Worm (Caenorhabditis elegans) whole organism, L3 larva: ENCODE measurements around the gene oac-29.

Experiments used
- R02D3.7 ChIP-seq: fragments of 150-350 bp; optimal IDR thresholded peaks from 2 replicates; lab custom pipeline; 2014; ENCODE audit warnings: missing biosample characterization, missing genetic modification characterization
- ZK546.5 ChIP-seq: sonication (generic microtip); optimal IDR thresholded peaks from 2 replicates; lab custom pipeline; 2017; ENCODE audit warnings: missing biosample characterization, missing genetic modification characterization
- aly-2 ChIP-seq: fragments of 150-350 bp; optimal IDR thresholded peaks from 2 replicates; lab custom pipeline; 2014; ENCODE audit warnings: missing biosample characterization, missing genetic modification characterization
- ama-1 ChIP-seq: fragments of 150-350 bp; optimal IDR thresholded peaks from 2 replicates; lab custom pipeline; 2018
- ceh-16 ChIP-seq: sonication (generic microtip); optimal IDR thresholded peaks from 2 replicates; lab custom pipeline; 2017; ENCODE audit warnings: missing biosample characterization, missing genetic modification characterization
- ceh-82 ChIP-seq: fragments of 150-350 bp; optimal IDR thresholded peaks from 2 replicates; lab custom pipeline; 2014; ENCODE audit warnings: missing biosample characterization, missing genetic modification characterization
- ceh-9 ChIP-seq: sonication (generic microtip); optimal IDR thresholded peaks from 2 replicates; lab custom pipeline; 2018; ENCODE audit warnings: missing biosample characterization, missing genetic modification characterization
- egl-27 ChIP-seq: sonication (generic microtip); optimal IDR thresholded peaks from 4 replicates; lab custom pipeline; 2017; ENCODE audit warnings: missing biosample characterization, missing genetic modification reagents, missing genetic modification characterization
- egl-5 ChIP-seq: fragments of 150-350 bp; optimal IDR thresholded peaks from 2 replicates; lab custom pipeline; 2017; ENCODE audit warnings: missing biosample characterization, missing genetic modification reagents, missing genetic modification characterization, inconsistent platforms
- elt-1 ChIP-seq: fragments of 150-350 bp; optimal IDR thresholded peaks from 2 replicates; lab custom pipeline; 2014; ENCODE audit warnings: missing biosample characterization, missing genetic modification characterization
- elt-2 ChIP-seq: sonication (generic microtip); optimal IDR thresholded peaks from 2 replicates; lab custom pipeline; 2016; ENCODE audit warnings: missing genetic modification reagents, mild to moderate bottlenecking, missing genetic modification characterization, missing compliant biosample characterization
- elt-3 ChIP-seq, 3 experiments: fragments of 150-350 bp in 1 of 3; sonication (generic microtip) in 2 of 3; optimal IDR thresholded peaks; 2 replicates in 2 of 3; 4 replicates in 1 of 3; lab custom pipeline; 2014 to 2017; ENCODE audit warnings: missing biosample characterization in 3 of 3, missing genetic modification characterization in 3 of 3
- eor-1 ChIP-seq, 2 experiments: fragments of 150-350 bp; optimal IDR thresholded peaks; 2 replicates each; lab custom pipeline; 2014 to 2018; ENCODE audit warnings: missing biosample characterization in 2 of 2, missing genetic modification characterization in 2 of 2
- fkh-10 ChIP-seq: sonication (generic microtip); optimal IDR thresholded peaks from 2 replicates; lab custom pipeline; 2017; ENCODE audit warnings: missing biosample characterization, missing genetic modification reagents, missing genetic modification characterization
- fos-1 ChIP-seq: fragments of 150-350 bp; optimal IDR thresholded peaks from 2 replicates; lab custom pipeline; 2014; ENCODE audit warnings: missing biosample characterization, missing genetic modification characterization
- hmg-11 ChIP-seq: sonication (generic microtip); optimal IDR thresholded peaks from 2 replicates; lab custom pipeline; 2016; ENCODE audit warnings: missing genetic modification characterization, missing compliant biosample characterization
- jun-1 ChIP-seq: fragments of 150-350 bp; optimal IDR thresholded peaks from 2 replicates; lab custom pipeline; 2014; ENCODE audit warnings: missing biosample characterization, missing genetic modification reagents, missing genetic modification characterization
- lin-15B ChIP-seq: fragments of 150-350 bp; optimal IDR thresholded peaks from 2 replicates; lab custom pipeline; 2014; ENCODE audit warnings: missing biosample characterization, missing genetic modification characterization
- lin-39 ChIP-seq: fragments of 150-350 bp; optimal IDR thresholded peaks from 2 replicates; lab custom pipeline; 2018; ENCODE audit warnings: missing biosample characterization, missing genetic modification reagents, missing genetic modification characterization
- mdl-1 ChIP-seq: fragments of 150-350 bp; optimal IDR thresholded peaks from 2 replicates; lab custom pipeline; 2014; ENCODE audit warnings: missing biosample characterization, missing genetic modification characterization
- nhr-11 ChIP-seq: fragments of 150-350 bp; optimal IDR thresholded peaks from 2 replicates; lab custom pipeline; 2014; ENCODE audit warnings: missing biosample characterization, missing genetic modification characterization
- nhr-12 ChIP-seq: fragments of 150-350 bp; optimal IDR thresholded peaks from 2 replicates; lab custom pipeline; 2014; ENCODE audit warnings: missing biosample characterization, missing genetic modification characterization
- nhr-23 ChIP-seq: fragments of 150-350 bp; optimal IDR thresholded peaks from 2 replicates; lab custom pipeline; 2014; ENCODE audit warnings: missing biosample characterization, missing genetic modification reagents, missing genetic modification characterization
- nhr-25 ChIP-seq: sonication (generic microtip); optimal IDR thresholded peaks from 2 replicates; lab custom pipeline; 2017; ENCODE audit warnings: missing biosample characterization, missing genetic modification characterization
- nhr-28 ChIP-seq: fragments of 150-350 bp; optimal IDR thresholded peaks from 2 replicates; lab custom pipeline; 2014; ENCODE audit warnings: missing biosample characterization, missing genetic modification characterization
- nhr-67 ChIP-seq: fragments of 150-350 bp; optimal IDR thresholded peaks from 2 replicates; lab custom pipeline; 2014; ENCODE audit warnings: missing biosample characterization, missing genetic modification characterization
- nhr-76 ChIP-seq: fragments of 150-350 bp; sonication (generic microtip); optimal IDR thresholded peaks from 5 replicates; lab custom pipeline; 2014; ENCODE audit warnings: missing biosample characterization, missing genetic modification characterization
- nhr-77 ChIP-seq: fragments of 150-350 bp; optimal IDR thresholded peaks from 2 replicates; lab custom pipeline; 2014; ENCODE audit warnings: missing biosample characterization, missing genetic modification characterization
- pha-4 ChIP-seq: fragments of 150-350 bp; optimal IDR thresholded peaks from 2 replicates; lab custom pipeline; 2014; ENCODE audit warnings: missing biosample characterization, missing genetic modification reagents, missing genetic modification characterization
- pqm-1 ChIP-seq: fragments of 150-350 bp; optimal IDR thresholded peaks from 2 replicates; lab custom pipeline; 2017; ENCODE audit warnings: missing biosample characterization, missing genetic modification characterization, inconsistent platforms
- sea-2 ChIP-seq: fragments of 150-350 bp; sonication (generic microtip); optimal IDR thresholded peaks from 4 replicates; lab custom pipeline; 2014; ENCODE audit warnings: missing biosample characterization, missing genetic modification reagents, missing genetic modification characterization
- skn-1 ChIP-seq: fragments of 150-350 bp; optimal IDR thresholded peaks from 2 replicates; lab custom pipeline; 2014; ENCODE audit warnings: missing biosample characterization, missing genetic modification characterization
- snpc-4 ChIP-seq: fragments of 150-350 bp; optimal IDR thresholded peaks from 2 replicates; lab custom pipeline; 2014; ENCODE audit warnings: missing biosample characterization, missing genetic modification characterization
- tbx-2 ChIP-seq: sonication (generic microtip); optimal IDR thresholded peaks from 2 replicates; lab custom pipeline; 2016; ENCODE audit warnings: mild to moderate bottlenecking, missing genetic modification characterization, missing compliant biosample characterization
- unc-39 ChIP-seq: sonication (generic microtip); optimal IDR thresholded peaks from 4 replicates; lab custom pipeline; 2017; ENCODE audit warnings: missing biosample characterization, missing genetic modification characterization
- unc-62 ChIP-seq: fragments of 150-350 bp; sonication (generic microtip); optimal IDR thresholded peaks from 4 replicates; lab custom pipeline; 2014; ENCODE audit warnings: missing biosample characterization, missing genetic modification reagents, missing genetic modification characterization
- zag-1 ChIP-seq: fragments of 150-350 bp; optimal IDR thresholded peaks from 2 replicates; lab custom pipeline; 2014; ENCODE audit warnings: missing biosample characterization, missing genetic modification characterization
- ztf-4 ChIP-seq: fragments of 150-350 bp; optimal IDR thresholded peaks from 2 replicates; lab custom pipeline; 2014; ENCODE audit warnings: missing biosample characterization, missing genetic modification characterization

The oac-29 gene

DNA sequence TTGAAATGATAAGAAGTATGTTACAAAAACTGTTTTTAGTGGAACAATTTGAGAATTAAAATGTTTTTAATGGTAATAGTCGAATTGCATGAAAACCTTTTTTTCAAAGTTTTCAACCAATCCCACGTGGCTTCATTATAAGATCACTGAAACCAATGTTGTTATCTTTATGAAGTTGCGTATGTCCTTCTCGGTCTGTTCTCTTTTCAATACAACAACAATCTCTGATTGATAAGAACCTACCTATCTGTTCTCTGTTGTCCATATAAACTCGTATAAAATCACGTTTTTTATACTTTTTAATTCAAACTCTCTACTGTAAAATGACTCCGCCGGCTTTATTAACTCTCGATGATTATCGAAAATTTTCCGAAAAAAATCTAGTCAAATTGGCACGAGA lies 32.2 kb downstream of the oac-29 start, which contains the start of gene F41E6.5:
F41E6.5 (plus strand) TSS at position 209 of the 400 bp plus-strand sequence.
- TF ChIP-seq hmg-11 (tag; lab: Kevin White, UChicago) (no peak), zag-1 (tag; lab: Kevin White, UChicago) (no peak), jun-1 (tag; lab: Kevin White, UChicago) (peak; percentile 4), lin-15B (tag; lab: Kevin White, UChicago) (no peak), fos-1 (tag; lab: Kevin White, UChicago) (no peak), ceh-16 (no peak), nhr-28 (tag; lab: Kevin White, UChicago) (no peak), snpc-4 (no peak), sea-2 (GFP tag; lab: Kevin White, UChicago) (no peak), mdl-1 (tag; lab: Kevin White, UChicago) (no peak), elt-3 (tag; optimal IDR thresholded peaks at IDR 0.05; lab: Kevin White, UChicago) (no peak), tbx-2 (tag; lab: Kevin White, UChicago) (no peak), egl-27 (tag; lab: Kevin White, UChicago) (no peak), pqm-1 (peak; percentile 82), nhr-25 (tag; lab: Kevin White, UChicago) (no peak), nhr-67 (tag; lab: Kevin White, UChicago) (no peak), egl-5 (tag; lab: Kevin White, UChicago) (no peak), unc-39 (tag; lab: Kevin White, UChicago) (no peak), elt-2 (peak; percentile 77), ceh-82 (tag; lab: Kevin White, UChicago) (no peak), aly-2 (no peak), pha-4 (peak; percentile 53), nhr-11 (no peak), eor-1 (tag; optimal IDR thresholded peaks at IDR 0.05; lab: Kevin White, UChicago) (no peak), nhr-23 (tag; lab: Kevin White, UChicago) (no peak)

DNA sequence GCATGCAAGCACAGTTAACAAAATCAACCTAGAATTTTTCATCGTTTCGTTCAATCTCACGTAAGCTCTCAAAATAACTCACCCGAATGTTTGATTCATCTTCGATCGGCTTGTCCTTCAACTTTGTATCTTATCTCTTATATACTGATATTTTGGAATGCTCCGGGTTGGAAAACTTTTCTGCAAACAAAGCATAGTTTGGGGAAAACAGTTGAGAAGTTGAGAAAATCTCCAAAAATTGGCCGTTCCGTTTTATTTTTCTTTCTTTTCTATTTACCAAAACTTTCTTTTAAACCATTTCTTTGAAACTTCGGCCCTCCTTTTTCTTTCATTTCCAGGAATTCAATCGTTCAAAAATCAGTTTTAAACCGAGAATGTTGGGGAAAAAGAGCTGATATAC lies 32.8 kb downstream of the oac-29 start, which contains the start of gene F41E6.15:
F41E6.15 (minus strand) TSS at position 101 of the 400 bp plus-strand sequence.
- TF ChIP-seq nhr-77 (no peak), skn-1 (no peak), egl-5 (tag; lab: Kevin White, UChicago) (no peak), lin-15B (tag; lab: Kevin White, UChicago) (no peak), ZK546.5 (tag; lab: Kevin White, UChicago) (no peak), pha-4 (no peak), elt-3 (tag; optimal IDR thresholded peaks at IDR 0.05; lab: Kevin White, UChicago) (no peak), fkh-10 (GFP tag; lab: Kevin White, UChicago) (no peak), R02D3.7 (tag; lab: Kevin White, UChicago) (no peak), nhr-12 (no peak)

DNA sequence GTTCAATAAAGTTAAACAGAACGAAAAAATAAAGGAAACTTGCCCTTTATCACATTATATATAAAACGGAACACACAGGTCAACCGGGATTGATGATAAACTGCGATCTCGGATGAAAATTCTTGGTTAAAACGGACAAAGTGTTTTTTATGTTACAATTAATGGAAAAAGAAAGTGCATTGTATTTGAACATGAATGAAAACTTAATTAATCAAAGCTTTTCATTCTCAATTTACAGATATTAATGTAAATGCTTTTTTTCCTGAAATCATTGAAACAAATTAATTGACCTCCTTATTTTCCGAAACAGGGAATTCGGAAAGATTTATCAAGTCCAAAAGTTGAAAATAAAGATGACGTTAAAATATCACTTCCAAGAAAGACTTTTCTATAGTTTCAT lies 34.1 kb downstream of the oac-29 start, which contains the start of gene F41E6.8:
F41E6.8 (minus strand) TSS at position 101 of the 400 bp plus-strand sequence.
- TF ChIP-seq ceh-9 (tag; lab: Kevin White, UChicago) (no peak), unc-62 (GFP tag; lab: Kevin White, UChicago) (no peak), ztf-4 (tag; lab: Kevin White, UChicago) (no peak), nhr-77 (no peak), hmg-11 (tag; lab: Kevin White, UChicago) (no peak), ama-1 (lab: Kevin White, UChicago) (no peak)
- TF ChIP-seq, all 47 proteins: peak for 0

DNA sequence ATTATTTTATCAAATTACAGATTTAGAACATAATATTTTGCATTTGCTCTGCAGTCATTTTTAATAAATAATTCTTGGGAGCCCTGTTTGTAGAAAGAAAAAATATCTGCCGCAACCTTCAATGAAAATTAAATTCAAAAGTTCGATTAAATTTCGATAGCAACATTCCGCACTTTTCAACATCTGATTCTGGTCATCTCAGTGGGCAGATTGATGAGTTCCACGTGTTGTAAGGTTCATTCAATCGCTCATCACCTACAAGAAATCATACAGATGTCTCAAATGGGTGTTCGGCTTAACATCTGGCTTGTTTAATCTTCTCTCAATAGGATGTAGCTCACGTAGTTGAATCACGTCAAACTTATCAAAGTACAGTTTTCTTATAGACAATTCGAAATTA lies 35.5 kb downstream of the oac-29 start:
- TF ChIP-seq ZK546.5 (tag; lab: Kevin White, UChicago) (no peak), lin-39 (no peak), nhr-11 (no peak), nhr-28 (tag; lab: Kevin White, UChicago) (no peak), unc-62 (GFP tag; lab: Kevin White, UChicago) (no peak), ama-1 (lab: Kevin White, UChicago) (no peak), ceh-82 (tag; lab: Kevin White, UChicago) (no peak), zag-1 (tag; lab: Kevin White, UChicago) (no peak), mdl-1 (tag; lab: Kevin White, UChicago) (no peak), nhr-12 (no peak), elt-3 (tag; optimal IDR thresholded peaks at IDR 0.05; lab: Kevin White, UChicago) (no peak), elt-1 (no peak), pqm-1 (no peak), nhr-76 (tag; lab: Kevin White, UChicago) (no peak), pha-4 (no peak), unc-39 (tag; lab: Kevin White, UChicago) (no peak)
